Fruit fly (Drosophila melanogaster) Kc167 (cell line): ENCODE measurements around the gene Rubicon.

Source experiments
- Myc ChIP-seq: fragments of >200 bp; optimal IDR thresholded peaks from 2 replicates; lab custom pipeline; 2017; ENCODE audit warnings: missing external identifiers
- h ChIP-seq: fragments of >200 bp; optimal IDR thresholded peaks from 3 replicates; lab custom pipeline; 2018; ENCODE audit warnings: missing external identifiers
- ttk ChIP-seq: sonication (Bioruptor generic); optimal IDR thresholded peaks from 2 replicates; lab custom pipeline; 2017; ENCODE audit warnings: missing external identifiers

dm6 chrX:8714064-8715046 lies 37.5 kb downstream of the Rubicon start, which contains the start of the genes CG2004 and CG1785:
- TF ChIP-seq h (lab: Kevin White, UChicago) (no peak), Myc (lab: Kevin White, UChicago) (no peak), ttk (lab: Kevin White, UChicago) (no peak)
